Worm (Caenorhabditis elegans) whole organism, late embryonic: ENCODE measurements around the gene Y59C2A.3.

Source experiments
- hlh-30 ChIP-seq: sonication (generic microtip); optimal IDR thresholded peaks from 2 replicates; lab custom pipeline; 2017; ENCODE audit warnings: antibody characterized with exemption, missing genetic modification characterization, missing compliant biosample characterization; ENCODE audit not compliant: insufficient read depth
- hlh-6 ChIP-seq: sonication (generic microtip); optimal IDR thresholded peaks from 2 replicates; lab custom pipeline; 2016; ENCODE audit warnings: missing genotype, missing genetic modification characterization, missing compliant biosample characterization
- pha-4 ChIP-seq: fragments of 150-350 bp; optimal IDR thresholded peaks from 2 replicates; lab custom pipeline; 2018; ENCODE audit warnings: missing biosample characterization, missing genetic modification reagents, missing genetic modification characterization

DNA sequence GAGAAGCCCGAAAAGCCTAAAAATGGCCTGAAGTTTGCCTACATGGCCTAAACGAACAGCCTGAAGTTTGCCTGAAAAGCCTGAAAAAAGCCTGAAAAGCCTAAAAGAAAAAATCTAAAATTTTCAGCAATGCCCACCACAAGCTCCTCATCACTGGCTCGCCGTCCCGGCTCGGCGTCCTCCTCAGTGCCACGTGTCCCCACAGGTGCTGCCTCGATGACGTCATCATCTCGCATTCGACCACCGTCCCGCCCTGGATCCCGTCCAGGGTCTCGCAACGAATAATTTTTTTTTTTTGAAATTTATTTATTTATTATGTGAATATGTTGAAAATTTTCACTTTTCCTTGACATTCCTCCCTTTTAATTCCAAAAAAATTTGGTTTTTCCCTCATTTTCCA, 34.0 kb upstream of the Y59C2A.3 start:
- TF ChIP-seq pha-4 (tag; lab: Kevin White, UChicago) (no peak), hlh-30 (tag; lab: Kevin White, UChicago) (no peak), hlh-6 (tag; lab: Kevin White, UChicago) (no peak)
